Worm (Caenorhabditis elegans) whole organism, late embryonic: Measurements from ENCODE around the gene E01B7.2.

Experiments
- T23F11.4 ChIP-seq: fragments of 200-800 bp; sonication (Bioruptor generic); optimal IDR thresholded peaks from 2 replicates; lab custom pipeline; 2018; ENCODE audit warnings: mild to moderate bottlenecking, missing genetic modification characterization, missing compliant biosample characterization
- ama-1 ChIP-seq: fragments of 150-350 bp; optimal IDR thresholded peaks from 2 replicates; lab custom pipeline; 2014
- ceh-48 ChIP-seq: sonication (generic microtip); optimal IDR thresholded peaks from 2 replicates; lab custom pipeline; 2016; ENCODE audit warnings: missing genetic modification characterization, inconsistent platforms, missing compliant biosample characterization
- elt-4 ChIP-seq: sonication (generic microtip); optimal IDR thresholded peaks from 2 replicates; lab custom pipeline; 2016; ENCODE audit warnings: missing genetic modification characterization, missing compliant biosample characterization
- lin-11 ChIP-seq: fragments of 200-800 bp; sonication (Bioruptor generic); optimal IDR thresholded peaks from 2 replicates; lab custom pipeline; 2018; ENCODE audit warnings: mild to moderate bottlenecking, missing genetic modification characterization, missing compliant biosample characterization
- nfya-1 ChIP-seq: sonication (generic microtip); optimal IDR thresholded peaks from 2 replicates; lab custom pipeline; 2017; ENCODE audit warnings: missing genetic modification characterization, mild to moderate bottlenecking, missing compliant biosample characterization, antibody characterized with exemption, moderate library complexity
- nhr-232 ChIP-seq: sonication (generic microtip); optimal IDR thresholded peaks from 2 replicates; lab custom pipeline; 2016; ENCODE audit warnings: missing genetic modification characterization, missing compliant biosample characterization
- pag-3 ChIP-seq: sonication (generic microtip); optimal IDR thresholded peaks from 2 replicates; lab custom pipeline; 2016; ENCODE audit warnings: missing compliant biosample characterization, missing genetic modification characterization, borderline replicate concordance
- pax-1 ChIP-seq: fragments of 150-350 bp; optimal IDR thresholded peaks from 2 replicates; lab custom pipeline; 2014; ENCODE audit warnings: missing biosample characterization, missing genetic modification characterization
- pqm-1 ChIP-seq: sonication (generic microtip); optimal IDR thresholded peaks from 2 replicates; lab custom pipeline; 2016; ENCODE audit warnings: missing genetic modification characterization, missing compliant biosample characterization
- ref-2 ChIP-seq: sonication (generic microtip); optimal IDR thresholded peaks from 2 replicates; lab custom pipeline; 2016; ENCODE audit warnings: missing genetic modification characterization, missing compliant biosample characterization
- sox-4 ChIP-seq: sonication (generic microtip); optimal IDR thresholded peaks from 2 replicates; lab custom pipeline; 2017; ENCODE audit warnings: mild to moderate bottlenecking, missing genetic modification characterization, inconsistent platforms, missing compliant biosample characterization

E01B7.2 gene

ce11 chrV:17952280-17952679 lies 30.7 kb downstream of the E01B7.2 start:
- TF ChIP-seq ama-1 (no peak), ref-2 (tag; lab: Kevin White, UChicago) (peak; percentile 9), sox-4 (no peak), pag-3 (tag; lab: Kevin White, UChicago) (peak; percentile 76), nhr-232 (tag; lab: Kevin White, UChicago) (no peak), ceh-48 (tag; lab: Kevin White, UChicago) (no peak), elt-4 (tag; lab: Kevin White, UChicago) (peak; percentile 34)

DNA sequence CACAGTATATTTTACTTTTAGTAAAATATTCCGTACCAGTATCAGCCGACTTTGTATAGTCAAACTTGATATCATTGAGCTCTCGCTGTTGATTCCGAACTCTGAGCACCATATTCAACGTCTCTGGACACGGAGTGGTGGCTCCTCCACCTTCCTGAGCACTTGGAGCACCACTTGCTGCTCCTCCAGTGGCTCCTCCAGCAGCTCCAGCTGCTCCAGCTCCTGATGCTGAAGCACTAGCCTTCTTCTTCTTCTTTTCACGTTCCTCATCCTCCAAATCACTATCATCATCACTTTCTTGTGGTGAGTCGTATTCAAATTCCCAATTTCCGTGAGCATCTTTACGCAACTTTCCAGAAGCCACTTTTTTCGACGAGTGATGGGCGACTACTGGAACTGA lies 34.5 kb downstream of the E01B7.2 start:
- no peak for TF ChIP-seq nfya-1 (tag; lab: Kevin White, UChicago)
- TF ChIP-seq pax-1 (tag; lab: Kevin White, UChicago) = no peak
- TF ChIP-seq, all 69 proteins: peak for 0

DNA sequence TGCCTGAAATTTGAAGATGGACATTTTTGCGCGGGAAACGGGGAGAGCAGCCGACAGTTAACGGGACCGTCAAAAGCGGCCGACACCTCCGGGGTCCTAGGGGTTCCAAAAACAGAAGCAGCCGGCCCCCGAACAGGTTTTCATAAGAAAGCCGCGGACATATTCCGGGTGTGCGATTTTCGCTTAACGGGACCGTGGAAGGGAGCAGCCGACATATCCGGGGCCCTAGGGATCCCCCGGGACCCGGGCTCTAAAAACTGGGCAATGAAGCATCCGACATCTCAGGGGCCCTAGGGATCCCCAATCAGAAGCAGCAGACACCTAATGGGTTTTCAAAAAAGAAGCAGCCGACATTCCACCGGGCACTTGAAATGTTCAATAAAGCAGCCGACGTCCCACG lies 40.9 kb downstream of the E01B7.2 start:
- TF ChIP-seq elt-4 (tag; lab: Kevin White, UChicago) (peak; percentile 68), T23F11.4 (GFP tag; lab: Kevin White, UChicago) (no peak), pag-3 (tag; lab: Kevin White, UChicago) (peak; percentile 73)
- TF ChIP-seq, all 69 proteins: peak for 2

ce11 chrV:17966747-17967146 lies 45.2 kb downstream of the E01B7.2 start, which contains the start of gene gck-3:
gck-3 (minus strand) TSS chrV:17966847.
- no peak for TF ChIP-seq pqm-1 (tag; lab: Kevin White, UChicago)
- no peak for TF ChIP-seq lin-11 (tag; lab: Kevin White, UChicago)
